Worm (Caenorhabditis elegans) whole organism, young adult: ENCODE results near the gene cpt-3.
"Not testable (repeated sequence)": the region's sequence is repeated elsewhere in the genome, so short reads cannot be mapped to it uniquely, and the experiment has no call there.

Experiments used
- nhr-90 ChIP-seq: sonication (generic microtip); optimal IDR thresholded peaks from 2 replicates; lab custom pipeline; 2016; ENCODE audit warnings: missing genotype, mild to moderate bottlenecking, missing genetic modification characterization, missing compliant biosample characterization
- tbp1 ChIP-seq: fragments of 200-800 bp; sonication (Bioruptor generic); optimal IDR thresholded peaks from 2 replicates; lab custom pipeline; 2018; ENCODE audit warnings: mild to moderate bottlenecking, missing genetic modification characterization, missing compliant biosample characterization

- TF ChIP-seq nhr-90 = not testable (repeated sequence)
- peak; percentile 82 for TF ChIP-seq tbp1 (GFP tag; lab: Kevin White, UChicago)
Measured at ce11 chrIII:2064936-2065335, 17.7 kb upstream of the cpt-3 start.
